Fruit fly (Drosophila melanogaster) whole organism, embryonic: Measurements from ENCODE around the gene Hr78.

Source experiments
- Atf3 ChIP-seq: fragments of 200-800 bp; sonication (Bioruptor generic); optimal IDR thresholded peaks from 3 replicates; lab custom pipeline; 2016; ENCODE audit warnings: missing biosample characterization, missing genetic modification characterization
- CG10209 ChIP-seq: fragments of 200-800 bp; sonication (Bioruptor generic); optimal IDR thresholded peaks from 3 replicates; lab custom pipeline; 2017; ENCODE audit warnings: missing biosample characterization, mild to moderate bottlenecking, missing genetic modification characterization, missing genetic modification reagents
- CG10959 ChIP-seq: fragments of 200-800 bp; sonication (Bioruptor generic); IDR thresholded peaks from 2 replicates; pipeline ENCODE4 v1.3.6; 2022; ENCODE audit warnings: missing biosample characterization, missing genetic modification characterization
- CG11085 ChIP-seq: fragments of 200-800 bp; sonication (Bioruptor generic); IDR thresholded peaks from 2 replicates; pipeline ENCODE4 v1.3.6; 2022; ENCODE audit warnings: missing biosample characterization, missing genetic modification characterization
- CG11247 ChIP-seq: fragments of 200-800 bp; sonication (Bioruptor generic); IDR thresholded peaks from 2 replicates; pipeline ENCODE4 v1.3.6; 2022; ENCODE audit warnings: missing biosample characterization, missing genetic modification characterization
- CG11696 ChIP-seq: fragments of 200-800 bp; sonication (Bioruptor generic); IDR thresholded peaks from 2 replicates; pipeline ENCODE4 v1.3.6; 2022; ENCODE audit warnings: missing biosample characterization, missing genetic modification characterization
- CG15269 ChIP-seq: fragments of 200-800 bp; sonication (Bioruptor generic); optimal IDR thresholded peaks from 2 replicates; lab custom pipeline; 2018; ENCODE audit warnings: missing biosample characterization, mild to moderate bottlenecking, missing genetic modification characterization, moderate library complexity
- CG16779 ChIP-seq: fragments of 200-800 bp; sonication (Bioruptor generic); IDR thresholded peaks from 2 replicates; pipeline ENCODE4 v1.3.6; 2022; ENCODE audit warnings: missing biosample characterization, missing genetic modification characterization
- CG18764 ChIP-seq: fragments of 200-800 bp; sonication (Bioruptor generic); optimal IDR thresholded peaks from 3 replicates; lab custom pipeline; 2016; ENCODE audit warnings: missing biosample characterization, missing genetic modification characterization
- CG31388 ChIP-seq: fragments of 200-800 bp; sonication (Bioruptor generic); optimal IDR thresholded peaks from 2 replicates; lab custom pipeline; 2016; ENCODE audit warnings: missing biosample characterization, missing genetic modification characterization
- CG4820 ChIP-seq: fragments of 200-800 bp; sonication (Bioruptor generic); optimal IDR thresholded peaks from 3 replicates; lab custom pipeline; 2016; ENCODE audit warnings: missing biosample characterization, missing genetic modification characterization
- CG4854 ChIP-seq: fragments of 200-800 bp; sonication (Bioruptor generic); optimal IDR thresholded peaks from 2 replicates; lab custom pipeline; 2016; ENCODE audit warnings: missing biosample characterization, missing genetic modification characterization, inconsistent platforms
- CG6689 ChIP-seq: fragments of 200-800 bp; sonication (Bioruptor generic); IDR thresholded peaks from 2 replicates; pipeline ENCODE4 v1.3.6; 2022; ENCODE audit warnings: missing biosample characterization, missing genetic modification characterization
- CG6854 ChIP-seq: fragments of 200-800 bp; sonication (Bioruptor generic); optimal IDR thresholded peaks from 3 replicates; lab custom pipeline; 2017; ENCODE audit warnings: missing biosample characterization, mild to moderate bottlenecking, missing genetic modification characterization
- CG7556 ChIP-seq: fragments of 200-800 bp; sonication (Bioruptor generic); optimal IDR thresholded peaks from 2 replicates; lab custom pipeline; 2017; ENCODE audit warnings: missing biosample characterization, mild to moderate bottlenecking, missing genetic modification characterization
- CG7987 ChIP-seq: fragments of 200-800 bp; sonication (Bioruptor generic); optimal IDR thresholded peaks from 2 replicates; lab custom pipeline; 2018; ENCODE audit warnings: missing biosample characterization, mild to moderate bottlenecking, missing genetic modification characterization, moderate library complexity
- CG9609 ChIP-seq: fragments of 200-800 bp; sonication (Bioruptor generic); optimal IDR thresholded peaks from 3 replicates; lab custom pipeline; 2016; ENCODE audit warnings: missing biosample characterization, missing genetic modification characterization
- CG9817 ChIP-seq: fragments of 200-800 bp; sonication (Bioruptor generic); optimal IDR thresholded peaks from 2 replicates; lab custom pipeline; 2018; ENCODE audit warnings: missing biosample characterization, mild to moderate bottlenecking, missing genetic modification characterization, moderate library complexity
- D19A ChIP-seq: fragments of 200-800 bp; optimal IDR thresholded peaks from 3 replicates; lab custom pipeline; 2019; ENCODE audit warnings: missing biosample characterization, mild to moderate bottlenecking, missing genetic modification characterization, moderate library complexity
- Dek ChIP-seq: fragments of 200-800 bp; sonication (Bioruptor generic); optimal IDR thresholded peaks from 3 replicates; lab custom pipeline; 2019; ENCODE audit warnings: missing biosample characterization, mild to moderate bottlenecking, missing genetic modification characterization, moderate library complexity
- Ets65A ChIP-seq: fragments of 200-800 bp; sonication (Bioruptor generic); peaks from one replicate; lab custom pipeline; 2016; ENCODE audit warnings: missing biosample characterization, missing genetic modification characterization
- HLH3B ChIP-seq: fragments of 200-800 bp; sonication (Bioruptor generic); IDR thresholded peaks from 2 replicates; pipeline ENCODE4 v1.3.6; 2022; ENCODE audit warnings: missing biosample characterization, missing genetic modification characterization
- Kr ChIP-seq: fragments of 200-800 bp; sonication (Bioruptor generic); optimal IDR thresholded peaks from 2 replicates; lab custom pipeline; 2017; ENCODE audit warnings: missing biosample characterization, mild to moderate bottlenecking, missing genetic modification characterization
- Meics ChIP-seq: fragments of 200-800 bp; sonication (Bioruptor generic); optimal IDR thresholded peaks from 2 replicates; lab custom pipeline; 2017; ENCODE audit warnings: missing biosample characterization, mild to moderate bottlenecking, missing genetic modification characterization
- Mes4 ChIP-seq: fragments of 200-800 bp; sonication (Bioruptor generic); optimal IDR thresholded peaks from 2 replicates; lab custom pipeline; 2016; ENCODE audit warnings: missing biosample characterization, missing genetic modification characterization
- Mrtf ChIP-seq: fragments of 200-800 bp; sonication (Bioruptor generic); IDR thresholded peaks from 3 replicates; pipeline ENCODE4 v1.3.6; 2022; ENCODE audit warnings: missing biosample characterization, missing genetic modification characterization
- NFAT ChIP-seq: fragments of 200-800 bp; sonication (Bioruptor generic); IDR thresholded peaks from 2 replicates; pipeline ENCODE4 v1.3.6; 2022; ENCODE audit warnings: missing biosample characterization, missing genetic modification characterization
- Sry-β ChIP-seq: fragments of 200-800 bp; sonication (Bioruptor generic); optimal IDR thresholded peaks from 2 replicates; lab custom pipeline; 2018; ENCODE audit warnings: missing biosample characterization, mild to moderate bottlenecking, missing genetic modification characterization, moderate library complexity
- al ChIP-seq: fragments of 200-800 bp; sonication (Bioruptor generic); IDR thresholded peaks from 2 replicates; pipeline ENCODE4 v1.3.6; 2022; ENCODE audit warnings: missing biosample characterization, missing genetic modification characterization
- az2 ChIP-seq: fragments of 200-800 bp; sonication (Bioruptor generic); optimal IDR thresholded peaks from 3 replicates; lab custom pipeline; 2016; ENCODE audit warnings: missing biosample characterization, missing genetic modification characterization
- bcd ChIP-seq: fragments of 200-800 bp; sonication (Bioruptor generic); optimal IDR thresholded peaks from 2 replicates; lab custom pipeline; 2017; ENCODE audit warnings: missing biosample characterization, mild to moderate bottlenecking, missing genetic modification characterization
- crc ChIP-seq: fragments of 200-800 bp; sonication (Bioruptor generic); optimal IDR thresholded peaks from 2 replicates; lab custom pipeline; 2016; ENCODE audit warnings: missing biosample characterization, missing genetic modification characterization
- crp ChIP-seq, 2 experiments: fragments of 200-800 bp; sonication (Bioruptor generic); optimal IDR thresholded peaks; 2 replicates in 1 of 2; 3 replicates in 1 of 2; lab custom pipeline; 2017; ENCODE audit warnings: missing biosample characterization in 2 of 2, missing genetic modification characterization in 2 of 2, mild to moderate bottlenecking in 1 of 2, moderate library complexity in 1 of 2
- dan ChIP-seq: fragments of 200-800 bp; sonication (Bioruptor generic); IDR thresholded peaks from 2 replicates; pipeline ENCODE4 v1.3.6; 2022; ENCODE audit warnings: missing biosample characterization, missing genetic modification characterization
- en ChIP-seq: fragments of 200-800 bp; sonication (Bioruptor generic); optimal IDR thresholded peaks from 2 replicates; lab custom pipeline; 2016; ENCODE audit warnings: missing biosample characterization, missing genetic modification characterization
- esg ChIP-seq: fragments of 200-800 bp; sonication (Bioruptor generic); conservative IDR thresholded peaks from 2 replicates; pipeline ENCODE4 v1.3.6; 2022; ENCODE audit warnings: missing biosample characterization, missing genetic modification characterization
- ewg ChIP-seq: fragments of 200-800 bp; sonication (Bioruptor generic); optimal IDR thresholded peaks from 3 replicates; lab custom pipeline; 2017; ENCODE audit warnings: mild to moderate bottlenecking, missing biosample characterization, missing genetic modification reagents, missing genetic modification characterization
- lbe ChIP-seq: fragments of 200-800 bp; sonication (Bioruptor generic); optimal IDR thresholded peaks from 2 replicates; lab custom pipeline; 2016; ENCODE audit warnings: missing biosample characterization, mild to moderate bottlenecking, missing genetic modification characterization
- luna ChIP-seq: fragments of 200-800 bp; sonication (Bioruptor generic); optimal IDR thresholded peaks from 2 replicates; lab custom pipeline; 2016; ENCODE audit warnings: missing biosample characterization, missing genetic modification characterization
- peb ChIP-seq: fragments of 200-800 bp; sonication (Bioruptor generic); IDR thresholded peaks from 2 replicates; pipeline ENCODE4 v1.3.6; 2022; ENCODE audit warnings: missing biosample characterization, missing genetic modification characterization
- phol ChIP-seq: fragments of 200-800 bp; sonication (Bioruptor generic); optimal IDR thresholded peaks from 3 replicates; lab custom pipeline; 2018; ENCODE audit warnings: missing biosample characterization, mild to moderate bottlenecking, missing genetic modification characterization, moderate library complexity
- sob ChIP-seq: fragments of 200-800 bp; sonication (Bioruptor generic); IDR thresholded peaks from 2 replicates; pipeline ENCODE4 v1.3.6; 2022; ENCODE audit warnings: missing biosample characterization, missing genetic modification characterization
- sqz ChIP-seq: fragments of 200-800 bp; sonication (Bioruptor generic); optimal IDR thresholded peaks from 3 replicates; lab custom pipeline; 2018; ENCODE audit warnings: missing biosample characterization, mild to moderate bottlenecking, missing genetic modification characterization
- tap ChIP-seq: fragments of 200-800 bp; optimal IDR thresholded peaks from 3 replicates; lab custom pipeline; 2019; ENCODE audit warnings: missing biosample characterization, mild to moderate bottlenecking, missing genetic modification characterization, moderate library complexity
- tgo ChIP-seq: fragments of 200-800 bp; sonication (Bioruptor generic); IDR thresholded peaks from 3 replicates; pipeline ENCODE4 v1.3.6; 2022; ENCODE audit warnings: missing biosample characterization, missing genetic modification characterization
- tll ChIP-seq, 2 experiments: fragments of 200-800 bp in 1 of 2; fragments of >200 bp in 1 of 2; sonication (Bioruptor generic) in 1 of 2; optimal IDR thresholded peaks; 2 replicates each; lab custom pipeline; 2017 to 2019; ENCODE audit warnings: missing biosample characterization in 2 of 2, missing genetic modification characterization in 2 of 2, mild to moderate bottlenecking in 1 of 2, moderate library complexity in 1 of 2
- vfl ChIP-seq: fragments of 200-800 bp; sonication (Bioruptor generic); optimal IDR thresholded peaks from 2 replicates; lab custom pipeline; 2016; ENCODE audit warnings: missing biosample characterization, missing genetic modification characterization
- vnd ChIP-seq: fragments of 200-800 bp; sonication (Bioruptor generic); IDR thresholded peaks from 3 replicates; pipeline ENCODE4 v1.3.6; 2022; ENCODE audit warnings: missing biosample characterization, missing genetic modification characterization; ENCODE audit not compliant: partially characterized antibody
- vvl ChIP-seq: fragments of 200-800 bp; sonication (Bioruptor generic); IDR thresholded peaks from 2 replicates; pipeline ENCODE4 v1.3.6; 2022; ENCODE audit warnings: missing biosample characterization, missing genetic modification characterization

The Hr78 gene

dm6 chr3L:21515823-21516715 is 18.8 kb upstream of the Hr78 start, which contains the start of the genes SAK and Cdk12 (continued):
- TF ChIP-seq tgo (GFP tag; lab: Robert Waterston, UW) (peak; percentile 77), dan (peak; percentile 40; the same call in 1 of the 2 replicates), ewg (peak; percentile 61), en (GFP tag; lab: Kevin White, UChicago) (no peak), Meics (GFP tag; lab: Kevin White, UChicago) (peak; percentile 85), CG6854 (GFP tag; lab: Kevin White, UChicago) (peak; percentile 55), crc (no peak), CG10209 (GFP tag; lab: Kevin White, UChicago) (peak; percentile 87), CG7987 (GFP tag; lab: Kevin White, UChicago) (peak; percentile 52), vfl (GFP tag; lab: Kevin White, UChicago) (peak; percentile 11), crp (GFP tag; optimal IDR thresholded peaks at IDR 0.05; lab: Kevin White, UChicago) (peak in 1 of 2 experiments; percentile 33), CG6689 (peak; percentile 79), CG9609 (GFP tag; lab: Kevin White, UChicago) (peak; percentile 50), lbe (peak; percentile 65), CG11696 (GFP tag; lab: Robert Waterston, UW) (no peak; the same call in 1 of the 2 replicates), Ets65A (GFP tag; lab: Kevin White, UChicago) (peak; percentile 98), CG16779 (GFP tag; lab: Robert Waterston, UW) (0 out of 2 replicates have a peak, but pooled peaks have one; percentile 30), phol (tag; lab: Kevin White, UChicago) (peak; percentile 89), az2 (GFP tag; lab: Kevin White, UChicago) (peak; percentile 86), CG4854 (peak; percentile 21), NFAT (GFP tag; lab: Robert Waterston, UW) (peak; percentile 84), Dek (tag; lab: Kevin White, UChicago) (peak; percentile 86), luna (GFP tag; lab: Kevin White, UChicago) (no peak), peb (GFP tag; lab: Robert Waterston, UW) (peak; percentile 33), bcd (GFP tag; lab: Kevin White, UChicago) (peak; percentile 91), CG7556 (GFP tag; lab: Kevin White, UChicago) (peak; percentile 87), CG18764 (GFP tag; lab: Kevin White, UChicago) (peak; percentile 69), CG15269 (tag; lab: Kevin White, UChicago) (peak; percentile 88), HLH3B (GFP tag; lab: Robert Waterston, UW) (peak; percentile 66), CG10959 (GFP tag; lab: Robert Waterston, UW) (no peak; the same call in 1 of the 2 replicates), Kr (GFP tag; lab: Kevin White, UChicago) (no peak), CG4820 (GFP tag; lab: Kevin White, UChicago) (peak; percentile 83), tll (GFP tag; optimal IDR thresholded peaks at IDR 0.05; lab: Kevin White, UChicago) (peak in 1 of 2 experiments; percentile 5), tap (tag; lab: Kevin White, UChicago) (peak; percentile 82), sob (GFP tag; lab: Robert Waterston, UW) (peak; percentile 83), esg (GFP tag; lab: Robert Waterston, UW) (peak; percentile 75), D19A (tag; lab: Kevin White, UChicago) (peak; percentile 77), sqz (GFP tag; lab: Kevin White, UChicago) (peak; percentile 76), Mrtf (GFP tag; lab: Robert Waterston, UW) (peak; percentile 81), Sry-β (GFP tag; lab: Kevin White, UChicago) (peak; percentile 64), Mes4 (GFP tag; lab: Kevin White, UChicago) (peak; percentile 29), CG9817 (tag; lab: Kevin White, UChicago) (peak; percentile 86), vnd (0 out of 3 replicates have a peak, but pooled peaks have one; percentile 39), CG11247 (GFP tag; lab: Robert Waterston, UW) (peak; percentile 77), CG31388 (GFP tag; lab: Kevin White, UChicago) (peak; percentile 76), al (GFP tag; lab: Robert Waterston, UW) (peak; percentile 75), CG11085 (GFP tag; lab: Robert Waterston, UW) (peak; percentile 81), Atf3 (no peak), vvl (GFP tag; lab: Robert Waterston, UW) (peak; percentile 88)
